Fruit fly (Drosophila melanogaster): ENCODE data around the gene Lk.

Gene Lk

dm6 chr3L:14607620-14608019 is 47.1 kb upstream of the Lk start (continued):
- TF ChIP-seq dysf (GFP tag; IDR thresholded peaks at IDR 0.05) (no peak; the same call in 2 of the 3 replicates), CG13775 (GFP tag; optimal IDR thresholded peaks at IDR 0.05) (no peak), CG7271 (tag; optimal IDR thresholded peaks at IDR 0.05) (peak; percentile 5), grau (tag; optimal IDR thresholded peaks at IDR 0.05) (no peak), CTCF (GFP tag; optimal IDR thresholded peaks at IDR 0.05) (peak; percentile 92), Blimp-1 (GFP tag; optimal IDR thresholded peaks at IDR 0.05) (no peak), CG6689 (GFP tag; IDR thresholded peaks at IDR 0.05) (no peak), org-1 (GFP tag; optimal IDR thresholded peaks at IDR 0.05) (no peak), CG8281 (tag; optimal IDR thresholded peaks at IDR 0.05) (no peak), CG8388 (GFP tag; optimal IDR thresholded peaks at IDR 0.05) (no peak), danr (GFP tag; IDR thresholded peaks at IDR 0.05) (no peak), NFAT (GFP tag; IDR thresholded peaks at IDR 0.05) (no peak), CG34376 (GFP tag; optimal IDR thresholded peaks at IDR 0.05) (no peak), Six4 (GFP tag; optimal IDR thresholded peaks at IDR 0.05) (no peak), CG33213 (GFP tag; optimal IDR thresholded peaks at IDR 0.05) (no peak), CG18262 (tag; optimal IDR thresholded peaks at IDR 0.05) (no peak), Ets65A (GFP tag) (no peak), CG6254 (GFP tag; optimal IDR thresholded peaks at IDR 0.05) (peak; percentile 96), schlank (tag; optimal IDR thresholded peaks at IDR 0.05) (no peak), mld (GFP tag; IDR thresholded peaks at IDR 0.05; ENCODE audit: partially characterized antibody) (no peak), CG9215 (GFP tag; IDR thresholded peaks at IDR 0.05) (no peak), br (optimal IDR thresholded peaks at IDR 0.05) (no peak), CG30403 (GFP tag; optimal IDR thresholded peaks at IDR 0.05) (peak; percentile 1), D19A (tag; optimal IDR thresholded peaks at IDR 0.05) (peak; percentile 5), Lhr (GFP tag; optimal IDR thresholded peaks at IDR 0.05) (peak; percentile 23), Abd-B (GFP tag; optimal IDR thresholded peaks at IDR 0.05) (no peak)

- TF ChIP-seq unpg (GFP tag; optimal IDR thresholded peaks at IDR 0.05), result no peak
- TF ChIP-seq H15 (GFP tag; IDR thresholded peaks at IDR 0.05), result no peak
- peak; percentile 8 for TF ChIP-seq CG18262 (tag; optimal IDR thresholded peaks at IDR 0.05)
- TF ChIP-seq CTCF (GFP tag; optimal IDR thresholded peaks at IDR 0.05), result peak; percentile 26
- no peak for TF ChIP-seq bigmax (GFP tag; optimal IDR thresholded peaks at IDR 0.05)
- 0 out of 2 replicates have a peak, but pooled peaks have one; percentile 10 for TF ChIP-seq sob (GFP tag; IDR thresholded peaks at IDR 0.05)
Measured at dm6 chr3L:14605291-14605690, 44.7 kb upstream of the Lk start.

dm6 chr3L:14603160-14603559 is 42.6 kb upstream of the Lk start:
- TF ChIP-seq CG10274 (GFP tag; optimal IDR thresholded peaks at IDR 0.05) (no peak), CG6689 (GFP tag; IDR thresholded peaks at IDR 0.05) (no peak), pnt (GFP tag; optimal IDR thresholded peaks at IDR 0.05) (no peak), Adf1 (GFP tag; IDR thresholded peaks at IDR 0.05) (no peak), B-H2 (GFP tag; optimal IDR thresholded peaks at IDR 0.05) (no peak), wek (GFP tag; optimal IDR thresholded peaks at IDR 0.05) (no peak), PHDP (tag; optimal IDR thresholded peaks at IDR 0.05) (no peak), CG14710 (tag; optimal IDR thresholded peaks at IDR 0.05) (peak; percentile 5), phol (tag; optimal IDR thresholded peaks at IDR 0.05) (peak; percentile 5), ap (GFP tag; IDR thresholded peaks at IDR 0.05) (no peak), crol (GFP tag; IDR thresholded peaks at IDR 0.05) (no peak), CG11696 (GFP tag; IDR thresholded peaks at IDR 0.05) (no peak), Fer1 (GFP tag; optimal IDR thresholded peaks at IDR 0.05) (no peak), CG17385 (GFP tag; optimal IDR thresholded peaks at IDR 0.05) (no peak), CG7786 (GFP tag; optimal IDR thresholded peaks at IDR 0.05) (no peak), Vsx1 (GFP tag; optimal IDR thresholded peaks at IDR 0.05) (no peak), CG13624 (GFP tag; optimal IDR thresholded peaks at IDR 0.05) (no peak), sens (GFP tag) (peak; percentile 26), stwl (tag; optimal IDR thresholded peaks at IDR 0.05) (peak; percentile 48), CG10366 (GFP tag; IDR thresholded peaks at IDR 0.05) (no peak), Camta (GFP tag; optimal IDR thresholded peaks at IDR 0.05) (no peak), CG2199 (GFP tag; IDR thresholded peaks at IDR 0.05) (peak; percentile 80; the same call in 1 of the 3 replicates), CG17328 (GFP tag; IDR thresholded peaks at IDR 0.05) (no peak)
